Fruit fly (Drosophila melanogaster) whole organism, embryonic: ENCODE measurements around the gene Pgd.

Experiments used
- Aef1 ChIP-seq: fragments of 200-800 bp; sonication (Bioruptor generic); IDR thresholded peaks from 3 replicates; pipeline ENCODE4 v1.3.6; 2022; ENCODE audit warnings: missing biosample characterization, missing genetic modification characterization
- Bgb ChIP-seq: fragments of 200-800 bp; sonication (Bioruptor generic); IDR thresholded peaks from 2 replicates; pipeline ENCODE4 v1.3.6; 2022; ENCODE audit warnings: missing biosample characterization, missing genetic modification characterization; ENCODE audit not compliant: partially characterized antibody
- Bteb2 ChIP-seq: fragments of 200-800 bp; sonication (Bioruptor generic); optimal IDR thresholded peaks from 2 replicates; lab custom pipeline; 2016; ENCODE audit warnings: missing biosample characterization, missing genetic modification characterization
- CG10462 ChIP-seq: fragments of 200-800 bp; sonication (Bioruptor generic); optimal IDR thresholded peaks from 2 replicates; lab custom pipeline; 2016; ENCODE audit warnings: missing biosample characterization, missing genetic modification characterization
- CG10979 ChIP-seq: fragments of 200-800 bp; sonication (Bioruptor generic); optimal IDR thresholded peaks from 2 replicates; lab custom pipeline; 2018; ENCODE audit warnings: missing biosample characterization, mild to moderate bottlenecking, missing genetic modification characterization, moderate library complexity
- CG11696 ChIP-seq: fragments of 200-800 bp; sonication (Bioruptor generic); IDR thresholded peaks from 2 replicates; pipeline ENCODE4 v1.3.6; 2022; ENCODE audit warnings: missing biosample characterization, missing genetic modification characterization
- CG12391 ChIP-seq: fragments of 200-800 bp; sonication (Bioruptor generic); optimal IDR thresholded peaks from 3 replicates; lab custom pipeline; 2018; ENCODE audit warnings: missing biosample characterization, mild to moderate bottlenecking, missing genetic modification characterization, moderate library complexity
- CG12942 ChIP-seq: fragments of 200-800 bp; sonication (Bioruptor generic); optimal IDR thresholded peaks from 3 replicates; lab custom pipeline; 2016; ENCODE audit warnings: missing biosample characterization, missing genetic modification characterization
- CG13775 ChIP-seq: fragments of 200-800 bp; sonication (Bioruptor generic); optimal IDR thresholded peaks from 3 replicates; lab custom pipeline; 2017; ENCODE audit warnings: missing biosample characterization, mild to moderate bottlenecking, missing genetic modification characterization
- CG15514 ChIP-seq: fragments of 200-800 bp; sonication (Bioruptor generic); optimal IDR thresholded peaks from 3 replicates; lab custom pipeline; 2017; ENCODE audit warnings: missing biosample characterization, missing genetic modification characterization, mild to moderate bottlenecking, moderate library complexity, missing genetic modification reagents
- CG1647 ChIP-seq: fragments of 200-800 bp; sonication (Bioruptor generic); optimal IDR thresholded peaks from 3 replicates; lab custom pipeline; 2016; ENCODE audit warnings: missing biosample characterization, missing genetic modification characterization
- CG18764 ChIP-seq: fragments of 200-800 bp; sonication (Bioruptor generic); optimal IDR thresholded peaks from 3 replicates; lab custom pipeline; 2016; ENCODE audit warnings: missing biosample characterization, missing genetic modification characterization
- CG33213 ChIP-seq: fragments of 200-800 bp; sonication (Bioruptor generic); optimal IDR thresholded peaks from 3 replicates; lab custom pipeline; 2016; ENCODE audit warnings: missing biosample characterization, missing genetic modification characterization
- CG34376 ChIP-seq: fragments of 200-800 bp; sonication (Bioruptor generic); optimal IDR thresholded peaks from 2 replicates; lab custom pipeline; 2018; ENCODE audit warnings: missing biosample characterization, mild to moderate bottlenecking, missing genetic modification characterization
- CG43689 ChIP-seq: fragments of 200-800 bp; sonication (Bioruptor generic); IDR thresholded peaks from 2 replicates; pipeline ENCODE4 v1.3.6; 2022; ENCODE audit warnings: missing biosample characterization, missing genetic modification characterization
- CG5953 ChIP-seq: fragments of 200-800 bp; sonication (Bioruptor generic); IDR thresholded peaks from 2 replicates; pipeline ENCODE4 v1.3.6; 2022; ENCODE audit warnings: missing biosample characterization, missing genetic modification characterization
- CG7556 ChIP-seq: fragments of 200-800 bp; sonication (Bioruptor generic); optimal IDR thresholded peaks from 2 replicates; lab custom pipeline; 2017; ENCODE audit warnings: missing biosample characterization, mild to moderate bottlenecking, missing genetic modification characterization
- CG7745 ChIP-seq: fragments of 200-800 bp; sonication (Bioruptor generic); optimal IDR thresholded peaks from 2 replicates; lab custom pipeline; 2018; ENCODE audit warnings: missing biosample characterization, mild to moderate bottlenecking, missing genetic modification characterization, moderate library complexity
- D19A ChIP-seq: fragments of 200-800 bp; optimal IDR thresholded peaks from 3 replicates; lab custom pipeline; 2019; ENCODE audit warnings: missing biosample characterization, mild to moderate bottlenecking, missing genetic modification characterization, moderate library complexity
- Dp ChIP-seq: fragments of 200-800 bp; sonication (Bioruptor generic); optimal IDR thresholded peaks from 2 replicates; lab custom pipeline; 2018; ENCODE audit warnings: missing biosample characterization, mild to moderate bottlenecking, missing genetic modification characterization, moderate library complexity
- Eip74EF ChIP-seq, 2 experiments: fragments of 200-800 bp in 1 of 2; fragments of >200 bp in 1 of 2; sonication (Bioruptor generic) in 1 of 2; optimal IDR thresholded peaks; 2 replicates each; lab custom pipeline; 2017 to 2019; ENCODE audit warnings: missing biosample characterization in 2 of 2, missing genetic modification characterization in 2 of 2, mild to moderate bottlenecking in 1 of 2, moderate library complexity in 1 of 2
- Max ChIP-seq: fragments of 200-800 bp; sonication (Bioruptor generic); optimal IDR thresholded peaks from 2 replicates; lab custom pipeline; 2016; ENCODE audit warnings: missing biosample characterization, mild to moderate bottlenecking, missing genetic modification characterization
- NFAT ChIP-seq: fragments of 200-800 bp; sonication (Bioruptor generic); IDR thresholded peaks from 2 replicates; pipeline ENCODE4 v1.3.6; 2022; ENCODE audit warnings: missing biosample characterization, missing genetic modification characterization
- NK7.1 ChIP-seq: fragments of 200-800 bp; sonication (Bioruptor generic); optimal IDR thresholded peaks from 3 replicates; lab custom pipeline; 2016; ENCODE audit warnings: missing biosample characterization, missing genetic modification characterization
- Oaz ChIP-seq: fragments of 200-800 bp; sonication (Bioruptor generic); IDR thresholded peaks from 2 replicates; pipeline ENCODE4 v1.3.6; 2022; ENCODE audit warnings: missing biosample characterization, missing genetic modification characterization
- Pdp1 ChIP-seq, 2 experiments: fragments of 200-800 bp; sonication (Bioruptor generic); optimal IDR thresholded peaks; 3 replicates each; lab custom pipeline; 2016; ENCODE audit warnings: missing biosample characterization in 2 of 2, missing genetic modification characterization in 2 of 2, mild to moderate bottlenecking in 1 of 2, moderate library complexity in 1 of 2
- Ravus ChIP-seq: fragments of 200-800 bp; sonication (Bioruptor generic); IDR thresholded peaks from 2 replicates; pipeline ENCODE4 v1.3.6; 2022; ENCODE audit warnings: missing biosample characterization, missing genetic modification characterization
- Spps ChIP-seq: fragments of 200-800 bp; sonication (Bioruptor generic); optimal IDR thresholded peaks from 2 replicates; lab custom pipeline; 2018; ENCODE audit warnings: missing biosample characterization, mild to moderate bottlenecking, missing genetic modification characterization
- Ssrp ChIP-seq: fragments of 200-800 bp; sonication (Bioruptor generic); optimal IDR thresholded peaks from 2 replicates; lab custom pipeline; 2018; ENCODE audit warnings: missing biosample characterization, mild to moderate bottlenecking, missing genetic modification characterization, moderate library complexity
- abd-A ChIP-seq: fragments of 200-800 bp; sonication (Bioruptor generic); optimal IDR thresholded peaks from 3 replicates; lab custom pipeline; 2019; ENCODE audit warnings: missing biosample characterization, mild to moderate bottlenecking, missing genetic modification characterization, moderate library complexity
- ap ChIP-seq: fragments of 200-800 bp; sonication (Bioruptor generic); IDR thresholded peaks from 2 replicates; pipeline ENCODE4 v1.3.6; 2022; ENCODE audit warnings: missing biosample characterization, missing genetic modification characterization
- az2 ChIP-seq: fragments of 200-800 bp; sonication (Bioruptor generic); optimal IDR thresholded peaks from 3 replicates; lab custom pipeline; 2016; ENCODE audit warnings: missing biosample characterization, missing genetic modification characterization
- bigmax ChIP-seq: fragments of 200-800 bp; sonication (Bioruptor generic); optimal IDR thresholded peaks from 2 replicates; lab custom pipeline; 2018; ENCODE audit warnings: missing biosample characterization, mild to moderate bottlenecking, missing genetic modification characterization
- chif ChIP-seq, 2 experiments: fragments of 200-800 bp; sonication (Bioruptor generic); optimal IDR thresholded peaks; 3 replicates each; lab custom pipeline; 2016; ENCODE audit warnings: missing biosample characterization in 2 of 2, missing genetic modification characterization in 2 of 2
- crp ChIP-seq, 2 experiments: fragments of 200-800 bp; sonication (Bioruptor generic); optimal IDR thresholded peaks; 2 replicates in 1 of 2; 3 replicates in 1 of 2; lab custom pipeline; 2017; ENCODE audit warnings: missing biosample characterization in 2 of 2, missing genetic modification characterization in 2 of 2, mild to moderate bottlenecking in 1 of 2, moderate library complexity in 1 of 2
- dmrt11E ChIP-seq: fragments of 200-800 bp; sonication (Bioruptor generic); optimal IDR thresholded peaks from 3 replicates; lab custom pipeline; 2018; ENCODE audit warnings: missing biosample characterization, mild to moderate bottlenecking, missing genetic modification characterization, moderate library complexity
- fu2 ChIP-seq: fragments of 200-800 bp; sonication (Bioruptor generic); optimal IDR thresholded peaks from 2 replicates; lab custom pipeline; 2016; ENCODE audit warnings: missing biosample characterization, missing genetic modification characterization
- gt ChIP-seq: fragments of 200-800 bp; sonication (Bioruptor generic); IDR thresholded peaks from 2 replicates; pipeline ENCODE4 v1.3.6; 2022; ENCODE audit warnings: missing biosample characterization, missing genetic modification characterization
- insv ChIP-seq, 2 experiments: fragments of 200-800 bp; sonication (Bioruptor generic); optimal IDR thresholded peaks; 3 replicates each; lab custom pipeline; 2016 to 2018; ENCODE audit warnings: missing biosample characterization in 2 of 2, missing genetic modification characterization in 2 of 2
- odd ChIP-seq: fragments of 200-800 bp; sonication (Bioruptor generic); optimal IDR thresholded peaks from 2 replicates; lab custom pipeline; 2017; ENCODE audit warnings: missing biosample characterization, mild to moderate bottlenecking, missing genetic modification characterization
- sens-2 ChIP-seq: fragments of 200-800 bp; sonication (Bioruptor generic); IDR thresholded peaks from 2 replicates; pipeline ENCODE4 v1.3.6; 2022; ENCODE audit warnings: missing biosample characterization, missing genetic modification characterization
- shn ChIP-seq: fragments of 200-800 bp; sonication (Bioruptor generic); optimal IDR thresholded peaks from 3 replicates; lab custom pipeline; 2016; ENCODE audit warnings: missing biosample characterization, missing genetic modification characterization
- ssp ChIP-seq: fragments of 200-800 bp; sonication (Bioruptor generic); IDR thresholded peaks from 2 replicates; pipeline ENCODE4 v1.3.6; 2022; ENCODE audit warnings: missing biosample characterization, missing genetic modification characterization
- stc ChIP-seq: fragments of 200-800 bp; sonication (Bioruptor generic); IDR thresholded peaks from 2 replicates; pipeline ENCODE4 v1.3.6; 2022; ENCODE audit warnings: missing biosample characterization, missing genetic modification characterization
- trem ChIP-seq: fragments of 200-800 bp; optimal IDR thresholded peaks from 3 replicates; lab custom pipeline; 2019; ENCODE audit warnings: missing biosample characterization, mild to moderate bottlenecking, missing genetic modification characterization, moderate library complexity
- vvl ChIP-seq: fragments of 200-800 bp; sonication (Bioruptor generic); IDR thresholded peaks from 2 replicates; pipeline ENCODE4 v1.3.6; 2022; ENCODE audit warnings: missing biosample characterization, missing genetic modification characterization
- wek ChIP-seq: fragments of 200-800 bp; sonication (Bioruptor generic); optimal IDR thresholded peaks from 3 replicates; lab custom pipeline; 2018; ENCODE audit warnings: missing biosample characterization, mild to moderate bottlenecking, missing genetic modification characterization, moderate library complexity
- zen2 ChIP-seq: fragments of 200-800 bp; sonication (Bioruptor generic); IDR thresholded peaks from 3 replicates; pipeline ENCODE4 v1.3.6; 2022; ENCODE audit warnings: missing biosample characterization, missing genetic modification characterization; ENCODE audit not compliant: partially characterized antibody

Pgd gene

DNA sequence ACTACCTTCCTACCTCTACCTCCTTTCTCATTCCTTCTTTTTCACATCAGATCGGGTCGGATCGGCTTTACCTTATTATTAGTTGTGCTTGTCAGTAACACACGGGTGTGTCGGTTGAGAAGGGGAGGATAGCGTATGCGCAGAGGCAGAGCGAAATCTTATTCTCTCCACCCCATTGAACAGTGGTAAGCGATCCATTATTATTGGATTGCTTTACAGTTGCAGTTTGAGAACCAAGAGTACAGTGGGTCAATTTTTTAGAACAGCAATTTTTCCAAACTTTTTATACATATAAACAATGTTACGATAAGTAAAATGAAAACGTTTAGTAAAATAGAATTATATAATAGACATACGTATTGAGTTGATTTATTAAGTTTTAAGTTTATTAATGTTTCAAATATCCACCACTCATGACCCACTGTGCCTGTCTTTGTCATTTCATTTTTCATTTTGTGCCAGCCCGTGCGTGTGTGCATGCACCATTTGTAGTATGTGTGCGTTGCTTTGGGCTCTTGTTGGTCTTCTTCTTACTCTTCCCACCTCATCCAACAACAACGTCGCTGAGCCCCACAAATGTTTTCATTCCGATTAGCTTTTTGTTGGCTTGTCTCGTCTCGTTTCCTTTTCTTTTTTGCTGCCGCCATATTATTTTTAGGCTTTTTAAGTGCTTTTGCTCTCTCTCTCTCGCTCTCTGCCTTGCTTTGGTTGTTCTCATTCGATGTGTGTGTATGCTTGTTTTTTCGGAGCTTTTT, 7.2 kb upstream of the Pgd start (continued):
- TF ChIP-seq Pdp1 (GFP tag; optimal IDR thresholded peaks at IDR 0.05; lab: Kevin White, UChicago) (peak; percentile 89 to 97), NFAT (peak; percentile 96), CG43689 (GFP tag; lab: Robert Waterston, UW) (peak; percentile 96), trem (tag; lab: Kevin White, UChicago) (peak; percentile 97), CG1647 (GFP tag; lab: Kevin White, UChicago) (peak; percentile 94), Spps (tag; lab: Kevin White, UChicago) (peak; percentile 100), insv (GFP tag; optimal IDR thresholded peaks at IDR 0.05; lab: Kevin White, UChicago) (peak; percentile 60 to 84), Dp (peak; percentile 8), D19A (tag; lab: Kevin White, UChicago) (peak; percentile 98), CG18764 (GFP tag; lab: Kevin White, UChicago) (peak; percentile 97), abd-A (tag; lab: Kevin White, UChicago) (peak; percentile 76), CG15514 (peak; percentile 95), Eip74EF (GFP tag; optimal IDR thresholded peaks at IDR 0.05; lab: Kevin White, UChicago) (peak in 1 of 2 experiments; percentile 97), ssp (GFP tag; lab: Robert Waterston, UW) (peak; percentile 93), Ssrp (tag; lab: Kevin White, UChicago) (peak; percentile 99), bigmax (GFP tag; lab: Kevin White, UChicago) (peak; percentile 79), CG34376 (GFP tag; lab: Kevin White, UChicago) (peak; percentile 99), CG11696 (GFP tag; lab: Robert Waterston, UW) (peak; percentile 95), odd (GFP tag; lab: Kevin White, UChicago) (peak; percentile 99), CG7745 (tag; lab: Kevin White, UChicago) (peak; percentile 93), zen2 (GFP tag; lab: Robert Waterston, UW) (no peak; the same call in 2 of the 3 replicates), gt (GFP tag; lab: Robert Waterston, UW) (peak; percentile 97), sens-2 (GFP tag; lab: Robert Waterston, UW) (peak; percentile 97), wek (GFP tag; lab: Kevin White, UChicago) (peak; percentile 93), CG12942 (GFP tag; lab: Kevin White, UChicago) (peak; percentile 97), fu2 (GFP tag; lab: Kevin White, UChicago) (peak; percentile 93), CG10979 (tag; lab: Kevin White, UChicago) (peak; percentile 99), CG33213 (peak; percentile 89), vvl (GFP tag; lab: Robert Waterston, UW) (peak; percentile 99), az2 (GFP tag; lab: Kevin White, UChicago) (peak; percentile 98), dmrt11E (tag; lab: Kevin White, UChicago) (peak; percentile 100), CG13775 (GFP tag; lab: Kevin White, UChicago) (peak; percentile 98), Bteb2 (GFP tag; lab: Kevin White, UChicago) (peak; percentile 97), Aef1 (GFP tag; lab: Robert Waterston, UW) (peak; percentile 98), stc (peak; percentile 99), CG12391 (peak; percentile 100), Bgb (GFP tag; lab: Robert Waterston, UW) (peak; percentile 47; the same call in 1 of the 2 replicates), CG5953 (GFP tag; lab: Robert Waterston, UW) (peak; percentile 96), CG7556 (peak; percentile 99), chif (GFP tag; optimal IDR thresholded peaks at IDR 0.05; lab: Kevin White, UChicago) (peak; percentile 94), ap (peak; percentile 98), Max (GFP tag; lab: Kevin White, UChicago) (peak; percentile 98), CG10462 (GFP tag; lab: Kevin White, UChicago) (peak; percentile 97), Oaz (GFP tag; lab: Robert Waterston, UW) (peak; percentile 99), Ravus (GFP tag; lab: Robert Waterston, UW) (peak; percentile 97), NK7.1 (peak; percentile 78), shn (GFP tag; lab: Kevin White, UChicago) (peak; percentile 85), crp (GFP tag; optimal IDR thresholded peaks at IDR 0.05; lab: Kevin White, UChicago) (peak in 1 of 2 experiments; percentile 65)
